Worm (Caenorhabditis elegans) whole organism, dauer: ENCODE results near the gene ZK177.9.
"Not testable (repeated sequence)": the region's sequence is repeated elsewhere in the genome, so short reads cannot be mapped to it uniquely, and the experiment has no call there.

Source experiments
- unc-62 ChIP-seq: sonication (generic microtip); optimal IDR thresholded peaks from 2 replicates; lab custom pipeline; 2017; ENCODE audit warnings: missing biosample characterization, missing genetic modification reagents, missing genetic modification characterization

The ZK177.9 gene

ce11 chrII:5540113-5540512, 22.6 kb upstream of the ZK177.9 start, which contains the start of gene hlh-27:
hlh-27 (minus strand) TSS chrII:5540213.
- not testable (repeated sequence) for TF ChIP-seq unc-62 (GFP tag; lab: Kevin White, UChicago)

DNA sequence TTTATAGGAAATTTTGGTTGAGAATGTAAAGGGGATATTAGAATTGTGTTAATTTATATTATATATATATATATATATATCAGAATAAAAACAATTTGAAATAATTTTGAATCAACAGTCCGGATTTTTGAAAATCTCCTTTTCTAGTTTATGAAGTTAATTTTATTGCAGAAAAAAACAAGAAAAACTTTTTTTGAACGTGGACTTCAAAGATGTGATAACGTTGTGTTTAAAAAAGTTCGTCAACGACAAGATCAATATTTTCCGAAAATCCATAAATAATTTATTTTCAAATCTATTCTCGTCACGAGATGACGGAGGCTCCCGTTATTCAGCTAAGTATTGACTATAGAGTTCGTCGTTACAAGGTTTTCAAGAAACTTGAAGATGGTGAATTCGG, 20.0 kb upstream of the ZK177.9 start, which contains the start of gene C17C3.11:
C17C3.11 (plus strand) TSS at position 301 of the 400 bp plus-strand sequence.
- no peak for TF ChIP-seq unc-62 (GFP tag; lab: Kevin White, UChicago)

DNA sequence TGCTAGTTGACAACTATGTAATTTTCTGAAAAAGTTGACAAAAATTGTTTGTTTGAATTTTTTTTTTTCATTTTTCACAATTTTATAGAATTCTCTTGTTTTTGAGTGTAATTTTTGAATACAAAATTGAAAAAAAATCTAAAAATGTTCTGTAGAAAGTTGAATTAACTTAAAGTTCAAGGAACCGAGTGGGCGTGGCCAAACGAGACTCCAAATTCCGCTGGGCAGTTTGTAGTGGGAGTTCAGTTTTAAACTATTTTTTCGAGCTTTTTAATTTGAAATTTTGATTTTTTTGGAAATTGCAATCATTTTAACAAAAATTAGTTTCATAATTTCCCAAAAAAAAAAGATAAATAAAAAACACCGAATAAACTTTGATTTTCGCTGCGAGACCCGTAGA, 19.5 kb upstream of the ZK177.9 start:
- no peak for TF ChIP-seq unc-62 (GFP tag; lab: Kevin White, UChicago)

DNA sequence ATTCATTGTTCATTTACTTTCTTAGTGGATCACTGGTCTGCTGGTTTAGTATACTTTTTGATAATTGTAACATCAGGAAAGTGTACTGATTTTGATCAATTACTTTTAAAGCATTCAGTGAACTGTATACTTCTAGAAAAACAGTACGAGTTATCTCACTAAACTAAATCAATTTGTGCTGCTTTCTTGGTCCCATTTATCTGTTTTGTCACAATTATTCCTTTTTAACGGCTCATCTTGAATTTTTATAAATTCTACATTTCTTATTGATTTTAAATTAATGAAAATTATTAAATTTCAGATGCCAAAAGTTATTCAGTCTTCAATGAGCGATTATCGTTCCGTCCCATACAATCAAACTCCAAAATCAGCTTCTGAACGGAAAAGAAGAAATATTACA, 17.4 kb upstream of the ZK177.9 start, which contains the start of gene hlh-25:
hlh-25 (plus strand) TSS at position 301 of the 400 bp plus-strand sequence.
- TF ChIP-seq unc-62 (GFP tag; lab: Kevin White, UChicago): not testable (repeated sequence)

DNA sequence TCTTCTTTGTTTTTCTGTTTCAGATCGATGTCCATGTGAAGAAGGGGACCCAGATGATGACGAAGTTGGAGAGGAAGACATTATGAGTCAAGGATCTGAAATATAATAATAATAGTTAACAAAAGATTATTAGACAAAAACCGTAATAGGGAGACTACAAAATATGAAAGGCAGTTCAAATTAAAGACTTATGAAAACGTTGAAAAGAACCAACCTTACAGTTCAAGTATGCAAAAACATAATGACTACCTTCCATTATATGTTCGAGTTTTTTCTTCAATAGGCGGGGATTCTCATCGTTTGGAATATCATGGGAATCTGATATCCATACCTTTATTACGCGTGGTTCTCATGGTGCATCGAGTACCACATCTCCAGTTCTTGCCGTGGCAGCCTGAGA, 16.1 kb upstream of the ZK177.9 start, which contains the start of gene hlh-26:
hlh-26 (minus strand) TSS at position 101 of the 400 bp plus-strand sequence.
- no peak for TF ChIP-seq unc-62 (GFP tag; lab: Kevin White, UChicago)

DNA sequence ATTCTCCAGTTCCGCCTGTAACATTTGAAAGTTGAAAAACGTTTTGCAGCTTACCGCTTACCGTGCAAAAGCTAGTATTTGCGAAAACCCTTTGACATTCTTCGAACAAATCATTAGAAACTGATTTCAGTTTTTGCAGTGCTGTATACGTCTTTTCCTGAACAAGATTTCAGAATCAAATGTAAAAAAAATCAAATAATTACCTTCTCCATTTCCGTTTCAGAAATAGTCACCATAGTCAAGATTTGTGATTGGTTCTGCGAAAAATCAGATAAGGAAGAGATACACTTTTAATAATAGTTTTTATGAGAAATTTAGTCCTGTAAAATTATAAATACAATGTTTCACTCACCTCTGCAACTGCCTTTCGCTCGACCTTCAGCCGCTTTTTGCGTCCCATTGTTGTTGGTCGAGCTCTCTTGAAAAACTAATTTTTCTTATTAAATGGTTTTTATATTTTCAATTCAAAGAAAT, 14.3 kb upstream of the ZK177.9 start, which contains the start of gene C17C3.9:
C17C3.9 (minus strand) TSS at position 424 of the 474 bp plus-strand sequence.
- no peak for TF ChIP-seq unc-62 (GFP tag; lab: Kevin White, UChicago)

DNA sequence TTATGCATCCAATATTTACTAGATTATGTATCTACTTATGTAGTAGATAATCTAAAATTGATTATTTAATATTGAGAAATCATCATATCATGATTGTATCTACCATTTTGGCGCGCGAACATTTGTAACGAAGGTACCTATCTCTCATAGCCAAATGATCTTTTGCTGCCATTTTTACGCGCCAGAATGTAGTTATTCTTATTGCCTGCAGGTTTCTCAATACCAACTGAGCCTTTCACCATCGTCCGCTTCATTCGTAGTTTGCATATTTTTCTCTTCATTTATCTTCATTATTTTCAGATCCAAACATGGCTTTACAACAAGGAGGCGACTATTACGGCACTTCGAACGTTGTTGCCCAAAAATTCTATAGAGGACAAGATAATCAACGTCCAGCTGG, 10.3 kb upstream of the ZK177.9 start, which contains the start of gene ZK177.1:
ZK177.1 (plus strand) TSS at position 301 of the 400 bp plus-strand sequence.
- no peak for TF ChIP-seq unc-62 (GFP tag; lab: Kevin White, UChicago)

DNA sequence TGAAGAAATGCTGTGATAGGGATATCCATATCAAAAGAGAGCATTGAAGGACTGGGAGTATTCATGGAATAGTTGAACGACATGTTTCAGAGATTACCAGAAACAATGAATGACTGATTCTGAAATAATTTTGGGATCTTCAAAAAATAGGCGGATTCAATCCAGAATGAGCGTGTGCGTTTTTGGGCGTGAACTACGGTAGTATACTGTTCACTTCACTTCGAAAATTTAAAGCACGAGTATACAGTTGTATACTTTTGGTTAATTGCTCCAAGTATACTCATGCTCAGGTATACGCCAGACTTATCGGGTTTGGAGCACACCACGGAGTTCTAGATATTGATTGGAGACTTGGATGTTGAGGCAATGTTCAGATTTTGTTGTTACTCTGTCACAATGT, 7.8 kb upstream of the ZK177.9 start, which contains the start of gene tbx-35:
tbx-35 (minus strand) TSS at position 101 of the 400 bp plus-strand sequence.
- TF ChIP-seq unc-62 (GFP tag; lab: Kevin White, UChicago): no peak

DNA sequence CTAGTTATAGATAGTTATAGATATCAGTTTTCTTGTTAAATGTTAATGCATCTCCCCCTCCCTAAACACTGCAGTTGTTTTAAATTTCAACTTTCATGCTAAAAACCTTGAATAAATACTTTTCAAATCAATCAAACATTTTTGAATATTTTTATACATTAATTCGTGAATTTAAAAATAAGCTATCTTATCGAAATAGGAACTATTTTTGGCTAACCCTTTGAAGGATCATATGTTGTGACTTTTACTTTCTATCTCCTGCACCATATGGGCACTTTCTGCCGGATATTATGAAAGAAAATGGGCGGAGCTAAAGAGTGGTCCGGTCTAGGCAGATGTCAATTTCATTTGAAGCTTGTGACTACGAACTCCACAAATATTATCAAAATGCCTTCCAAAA, 5.1 kb upstream of the ZK177.9 start, which contains the start of gene ZK177.11:
ZK177.11 (plus strand) TSS at position 301 of the 400 bp plus-strand sequence.
- no peak for TF ChIP-seq unc-62 (GFP tag; lab: Kevin White, UChicago)

DNA sequence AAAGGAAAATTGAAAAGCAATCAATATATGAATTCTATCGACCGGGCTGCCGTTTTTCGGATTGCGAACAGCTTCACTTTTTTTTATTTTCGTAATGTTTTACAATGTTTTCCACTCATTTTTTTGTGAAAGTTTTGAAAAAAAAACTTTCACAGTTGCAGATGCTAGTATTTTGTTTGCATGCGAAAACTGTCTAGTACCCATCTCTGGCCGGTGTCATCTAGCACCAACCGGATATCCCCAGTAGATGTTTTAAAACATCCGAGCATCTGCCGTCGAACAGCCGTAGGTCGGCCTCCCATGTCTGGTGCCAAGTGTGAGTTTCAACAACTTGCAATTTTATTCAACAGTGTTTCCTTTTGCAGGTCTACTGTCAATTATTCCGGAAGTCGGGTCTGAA, 3.9 kb upstream of the ZK177.9 start, which contains the start of gene ZK177.12:
ZK177.12 (plus strand) TSS at position 301 of the 400 bp plus-strand sequence.
- no peak for TF ChIP-seq unc-62 (GFP tag; lab: Kevin White, UChicago)

DNA sequence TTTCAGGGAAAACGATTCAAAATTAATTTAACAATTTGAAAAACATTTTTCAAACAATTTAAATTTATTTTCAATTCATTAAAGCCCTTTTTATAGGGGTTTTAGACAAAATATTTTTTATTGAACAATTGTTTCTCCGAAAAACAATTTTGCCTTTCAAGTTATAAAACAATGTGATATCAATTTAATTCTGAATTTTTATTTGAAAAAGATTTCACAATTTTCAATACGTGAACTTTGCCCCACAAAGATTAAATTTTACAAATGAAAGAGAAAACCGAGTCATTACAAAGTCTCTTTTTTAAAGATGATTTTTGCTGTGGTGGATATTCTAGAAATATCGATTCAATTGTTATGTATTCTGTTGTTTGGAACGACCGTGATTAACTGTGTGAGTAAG, 1.4 kb upstream of the ZK177.9 start, which contains the start of gene ZK177.2:
ZK177.2 (plus strand) TSS at position 301 of the 400 bp plus-strand sequence.
- TF ChIP-seq unc-62 (GFP tag; lab: Kevin White, UChicago): no peak

- TF ChIP-seq unc-62 (GFP tag; lab: Kevin White, UChicago): no peak
These were observed 512 bp upstream of the ZK177.9 start for ce11 chrII:5518055-5518454.

DNA sequence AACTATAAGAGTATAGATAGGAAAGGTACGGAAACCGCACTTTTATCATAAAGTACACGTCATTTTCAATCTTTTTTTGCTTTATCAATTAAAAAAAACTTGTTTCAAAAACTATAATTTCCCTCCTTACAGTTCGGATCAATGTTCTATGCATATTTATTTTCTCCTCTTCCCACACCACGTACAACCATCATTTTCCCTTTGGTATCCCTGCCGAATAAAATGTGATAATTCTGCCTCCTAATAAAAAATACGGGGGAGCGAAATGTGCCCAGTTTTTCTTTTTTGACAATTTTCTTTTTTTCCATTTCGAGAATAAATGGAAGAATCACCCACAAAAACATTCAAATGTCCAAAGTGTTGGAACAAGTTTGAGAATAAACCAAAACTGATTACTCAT, 2.0 kb downstream of the ZK177.9 start, which contains the start of gene ZK177.3:
ZK177.3 (plus strand) TSS at position 301 of the 400 bp plus-strand sequence.
- TF ChIP-seq unc-62 (GFP tag; lab: Kevin White, UChicago): no peak

- TF ChIP-seq unc-62 (GFP tag; lab: Kevin White, UChicago): no peak
These were observed 2.7 kb downstream of the ZK177.9 start, which contains the start of gene sahd-1 for ce11 chrII:5514846-5515245. sahd-1 (minus strand) TSS chrII:5514945.

DNA sequence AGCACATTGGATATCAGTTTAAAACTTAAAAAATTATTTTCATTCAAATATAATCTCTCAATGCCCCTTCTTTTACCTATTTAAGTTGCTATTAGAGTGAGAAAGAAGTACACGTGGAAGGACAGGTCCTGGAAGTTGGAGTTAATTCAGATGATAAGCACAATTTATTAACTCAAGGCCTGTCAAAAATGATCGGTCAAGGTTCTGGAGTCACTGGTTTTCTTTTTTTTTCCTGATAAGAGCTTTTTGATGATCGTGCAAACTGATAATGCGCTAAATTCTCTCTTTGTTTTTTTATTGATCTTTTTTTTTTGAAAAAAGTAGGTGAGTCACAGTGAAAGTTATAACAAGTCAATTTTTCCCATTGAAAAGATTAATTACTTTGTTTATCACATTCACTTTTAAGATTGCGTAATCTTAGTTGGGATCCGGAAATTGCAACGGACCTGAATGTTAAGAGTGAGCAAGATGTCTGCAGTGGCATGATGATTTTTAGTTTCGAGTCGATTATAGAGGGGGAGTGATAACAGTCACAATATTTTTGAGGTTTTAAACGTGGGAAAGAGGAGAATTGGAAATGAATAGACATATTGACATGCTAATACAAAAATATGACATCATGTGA, 5.0 kb downstream of the ZK177.9 start:
- TF ChIP-seq unc-62 (GFP tag; lab: Kevin White, UChicago): no peak
